Comparison of ENCODE assay signal across 2 worm cellular contexts in genomic region chrX:892537-892936, ce11.
TF ChIP-seq lines count a peak whose summit lies in the region.
"Not testable (repeated sequence)": the region's sequence is repeated elsewhere in the genome, so short reads cannot be mapped to it uniquely, and the experiment has no call there.

No protein-coding gene starts in this region.

TF ChIP-seq in whole organism, L4 larva, 104 proteins besides CTCF, POLR2A, EP300 and RAD21:
- TF ChIP-seq egl-43 (GFP tag; IDR thresholded peaks at IDR 0.05; lab: Robert Waterston, UW) (0 out of 2 replicates have a peak, but pooled peaks have one; percentile 52), set-16 (GFP tag; IDR thresholded peaks at IDR 0.05; lab: Robert Waterston, UW) (peak; percentile 64), daf-16 (GFP tag; optimal IDR thresholded peaks at IDR 0.05; lab: Kevin White, UChicago) (peak in 1 of 2 experiments; percentile 7)
- not testable (repeated sequence) for TF ChIP-seq daf-16 (tag; optimal IDR thresholded peaks at IDR 0.05; lab: Kevin White, UChicago)

TF ChIP-seq in whole organism, young adult, 124 proteins besides CTCF, POLR2A, EP300 and RAD21:
- TF ChIP-seq snpc-4 (GFP tag; optimal IDR thresholded peaks at IDR 0.05; lab: Kevin White, UChicago): not testable (repeated sequence)
- TF ChIP-seq snpc-4 (tag; optimal IDR thresholded peaks at IDR 0.05; lab: Kevin White, UChicago) (peak in 1 of 4 experiments; percentile 83), F37B4.10 (GFP tag; IDR thresholded peaks at IDR 0.05; lab: Robert Waterston, UW) (0 out of 2 replicates have a peak, but pooled peaks have one; percentile 76)
